Fruit fly (Drosophila melanogaster) whole organism, embryonic: Measurements from ENCODE around the gene Syt14.

Source experiments
- CG10147 ChIP-seq: fragments of 200-800 bp; sonication (Bioruptor generic); optimal IDR thresholded peaks from 2 replicates; lab custom pipeline; 2019; ENCODE audit warnings: missing biosample characterization, mild to moderate bottlenecking, missing genetic modification characterization, moderate library complexity
- CG10321 ChIP-seq: fragments of 200-800 bp; sonication (Bioruptor generic); IDR thresholded peaks from 2 replicates; pipeline ENCODE4 v1.3.6; 2022; ENCODE audit warnings: missing biosample characterization, missing genetic modification characterization
- CG14965 ChIP-seq: fragments of 200-800 bp; sonication (Bioruptor generic); optimal IDR thresholded peaks from 2 replicates; lab custom pipeline; 2016; ENCODE audit warnings: missing biosample characterization, missing genetic modification characterization, borderline replicate concordance
- CG33213 ChIP-seq: fragments of 200-800 bp; sonication (Bioruptor generic); optimal IDR thresholded peaks from 3 replicates; lab custom pipeline; 2016; ENCODE audit warnings: missing biosample characterization, missing genetic modification characterization
- CG7745 ChIP-seq: fragments of 200-800 bp; sonication (Bioruptor generic); optimal IDR thresholded peaks from 2 replicates; lab custom pipeline; 2018; ENCODE audit warnings: missing biosample characterization, mild to moderate bottlenecking, missing genetic modification characterization, moderate library complexity
- CG7963 ChIP-seq: fragments of 200-800 bp; sonication (Bioruptor generic); IDR thresholded peaks from 3 replicates; pipeline ENCODE4 v1.3.6; 2022; ENCODE audit warnings: missing biosample characterization, missing genetic modification characterization; ENCODE audit not compliant: partially characterized antibody
- Hr78 ChIP-seq, 2 experiments: fragments of 200-800 bp in 1 of 2; fragments of >200 bp in 1 of 2; sonication (Bioruptor generic) in 1 of 2; optimal IDR thresholded peaks; 2 replicates each; lab custom pipeline; 2017 to 2019; ENCODE audit warnings: missing biosample characterization in 2 of 2, missing genetic modification characterization in 2 of 2, mild to moderate bottlenecking in 1 of 2, moderate library complexity in 1 of 2
- Nf-YB ChIP-seq: fragments of 200-800 bp; sonication (Bioruptor generic); optimal IDR thresholded peaks from 3 replicates; lab custom pipeline; 2019; ENCODE audit warnings: missing biosample characterization, mild to moderate bottlenecking, missing genetic modification characterization, moderate library complexity
- cwo ChIP-seq: fragments of 200-800 bp; sonication (Bioruptor generic); optimal IDR thresholded peaks from 3 replicates; lab custom pipeline; 2017; ENCODE audit warnings: missing biosample characterization, missing genetic modification characterization, mild to moderate bottlenecking, moderate library complexity, missing genetic modification reagents
- dmrt11E ChIP-seq: fragments of 200-800 bp; sonication (Bioruptor generic); optimal IDR thresholded peaks from 3 replicates; lab custom pipeline; 2018; ENCODE audit warnings: missing biosample characterization, mild to moderate bottlenecking, missing genetic modification characterization, moderate library complexity
- eyg ChIP-seq: fragments of 200-800 bp; sonication (Bioruptor generic); optimal IDR thresholded peaks from 3 replicates; lab custom pipeline; 2016; ENCODE audit warnings: missing biosample characterization, missing genetic modification characterization
- pan ChIP-seq, 4 experiments: fragments of >200 bp in 3 of 4; fragments of 200-800 bp in 1 of 4; sonication (Bioruptor generic) in 1 of 4; optimal IDR thresholded peaks in 3 of 4; IDR thresholded peaks in 1 of 4; 2 replicates each; pipeline versions ENCODE4 v1.3.6 to Lab custom; 2017 to 2022; ENCODE audit warnings: missing biosample characterization in 2 of 4, missing genetic modification characterization in 2 of 4, mixed read lengths in 1 of 4

- TF ChIP-seq CG7963 (GFP tag; lab: Robert Waterston, UW) (no peak), CG14965 (no peak), eyg (GFP tag; lab: Kevin White, UChicago) (no peak), CG10321 (GFP tag; lab: Robert Waterston, UW) (no peak), CG33213 (no peak), Hr78 (GFP tag; optimal IDR thresholded peaks at IDR 0.05; lab: Kevin White, UChicago) (no peak), CG10147 (GFP tag; lab: Kevin White, UChicago) (no peak), dmrt11E (tag; lab: Kevin White, UChicago) (no peak), Nf-YB (no peak), CG7745 (tag; lab: Kevin White, UChicago) (no peak), cwo (GFP tag; lab: Kevin White, UChicago) (no peak), pan (optimal IDR thresholded peaks at IDR 0.05; lab: Kevin White, UChicago) (no peak), pan (GFP tag; optimal IDR thresholded peaks at IDR 0.05 in 1 of 2, IDR thresholded peaks at IDR 0.05 in 1 of 2) (no peak)
These were observed 41.8 kb upstream of the Syt14 start for dm6 chr3R:4360668-4361110.
